Fruit fly (Drosophila melanogaster) whole organism, prepupa: ENCODE results near the gene CG7069.

ENCODE experiments used
- CG3919 ChIP-seq: fragments of 200-800 bp; sonication (Bioruptor generic); optimal IDR thresholded peaks from 3 replicates; lab custom pipeline; 2016; ENCODE audit warnings: missing biosample characterization, missing genetic modification characterization
- CG6276 ChIP-seq: fragments of 200-800 bp; sonication (Bioruptor generic); optimal IDR thresholded peaks from 2 replicates; lab custom pipeline; 2017; ENCODE audit warnings: missing biosample characterization, mild to moderate bottlenecking, missing genetic modification characterization

DNA sequence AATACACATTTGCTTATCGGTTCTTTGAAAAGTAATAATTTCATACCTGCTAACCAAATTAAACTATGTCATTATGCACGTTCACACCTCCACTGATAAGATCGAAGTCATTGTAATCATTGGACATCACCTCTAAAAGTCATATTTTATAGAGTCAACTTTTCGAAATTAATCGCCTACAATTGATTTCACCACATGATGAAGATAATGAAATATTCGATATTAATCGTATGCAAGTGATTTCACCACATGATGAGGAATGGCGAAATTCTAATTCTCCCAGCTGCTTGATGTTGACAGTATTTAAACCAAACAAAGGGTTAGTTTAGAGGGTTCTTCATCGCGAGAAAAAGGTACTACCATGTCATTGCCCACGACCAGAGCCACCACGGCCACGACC, 3.0 kb downstream of the CG7069 start, which contains the start of gene CG18596:
- no peak for TF ChIP-seq CG3919
- no peak for TF ChIP-seq CG6276 (GFP tag; lab: Kevin White, UChicago)
